Worm (Caenorhabditis elegans): Measurements from ENCODE around the gene pcdr-1.

Gene pcdr-1

DNA sequence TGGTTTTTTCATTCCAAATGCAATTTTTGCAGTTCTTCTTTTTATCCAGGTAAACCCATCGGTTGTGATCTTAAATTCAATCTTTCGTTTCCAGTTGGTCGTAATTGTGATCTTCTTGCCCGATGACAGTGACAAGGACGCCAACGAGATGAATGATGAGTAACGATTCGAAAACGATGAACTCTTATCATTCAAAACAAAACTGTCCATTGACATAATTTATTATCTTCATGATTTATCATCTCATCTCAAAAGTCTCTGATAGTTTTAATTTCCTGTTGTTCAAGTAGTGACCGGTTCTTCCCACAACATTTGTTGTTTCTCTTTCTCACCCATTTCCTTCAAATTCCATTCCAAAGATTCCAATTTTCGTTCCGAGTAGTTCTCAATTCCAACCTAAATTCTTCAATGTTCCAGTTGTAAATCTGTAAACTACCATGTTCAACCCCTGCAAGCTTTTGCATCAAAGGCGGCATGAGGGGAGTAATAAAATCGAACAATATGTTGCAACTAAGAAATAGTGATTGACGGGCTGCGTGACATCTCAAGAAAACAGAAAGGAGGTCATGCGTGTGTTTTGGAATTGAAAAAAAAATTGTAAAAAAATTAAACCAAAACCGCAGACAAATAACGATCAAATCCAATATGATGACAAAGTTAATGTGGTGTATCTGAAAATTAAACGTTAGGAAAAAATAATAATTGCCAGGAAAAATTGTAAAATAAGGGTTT is 40.3 kb upstream of the pcdr-1 start:
- no peak for TF ChIP-seq mxl-1 (tag; optimal IDR thresholded peaks at IDR 0.05)
- no peak for TF ChIP-seq F39B2.1 (GFP tag; IDR thresholded peaks at IDR 0.05)
- TF ChIP-seq madf-8 (GFP tag; conservative IDR thresholded peaks at IDR 0.05), result no peak
- no peak for TF ChIP-seq nhr-179 (tag; optimal IDR thresholded peaks at IDR 0.05)
- TF ChIP-seq ztf-25 (GFP tag; IDR thresholded peaks at IDR 0.05), result no peak
- TF ChIP-seq lin-40 (tag; optimal IDR thresholded peaks at IDR 0.05), result no peak
- TF ChIP-seq Y56A3A.18 (GFP tag; IDR thresholded peaks at IDR 0.05), result no peak
- no peak for TF ChIP-seq B0019.2 (GFP tag; conservative IDR thresholded peaks at IDR 0.05)
- no peak for TF ChIP-seq madf-6 (GFP tag; IDR thresholded peaks at IDR 0.05)
- TF ChIP-seq hrde-1 (tag; optimal IDR thresholded peaks at IDR 0.05; ENCODE audit: borderline replicate concordance), result no peak
- TF ChIP-seq B0035.1 (tag; optimal IDR thresholded peaks at IDR 0.05), result no peak
- TF ChIP-seq bed-2 (GFP tag; IDR thresholded peaks at IDR 0.05), result no peak
- TF ChIP-seq xnd-1 (tag; optimal IDR thresholded peaks at IDR 0.05), result no peak
- TF ChIP-seq Y67H2A.10 (GFP tag; conservative IDR thresholded peaks at IDR 0.05), result no peak
- TF ChIP-seq B0336.3 (GFP tag; IDR thresholded peaks at IDR 0.05), result no peak
- no peak for TF ChIP-seq Y53G8AR.9 (GFP tag; conservative IDR thresholded peaks at IDR 0.05)
- no peak for TF ChIP-seq ceh-27 (GFP tag; optimal IDR thresholded peaks at IDR 0.05)
- TF ChIP-seq atf-7 (tag; optimal IDR thresholded peaks at IDR 0.05), result no peak
- no peak for TF ChIP-seq sea-2 (GFP tag; IDR thresholded peaks at IDR 0.05)
- TF ChIP-seq ztf-26 (tag; optimal IDR thresholded peaks at IDR 0.05), result no peak

DNA sequence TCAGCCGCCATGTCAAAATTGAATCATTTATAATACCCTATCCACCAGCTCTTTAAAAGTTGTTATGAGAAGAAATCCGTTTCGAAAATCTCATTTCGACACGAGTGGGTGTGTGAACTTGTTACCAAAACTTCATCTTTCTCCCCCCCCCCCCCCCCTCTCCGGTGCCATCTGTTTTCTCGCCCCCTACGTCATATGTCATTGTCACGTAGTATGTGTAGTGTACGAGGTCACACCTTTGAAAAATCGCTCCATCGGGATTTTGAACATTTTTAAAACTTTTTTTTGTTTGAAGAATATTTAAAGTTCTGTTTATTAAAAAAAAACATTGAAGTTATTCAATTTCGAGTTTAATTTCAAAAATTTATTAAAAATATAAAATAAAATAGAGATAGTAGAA is 38.7 kb upstream of the pcdr-1 start:
- TF ChIP-seq bed-1 (GFP tag; IDR thresholded peaks at IDR 0.05), result no peak
- TF ChIP-seq ceh-100 (GFP tag; IDR thresholded peaks at IDR 0.05), result no peak
- TF ChIP-seq madf-3 (GFP tag; IDR thresholded peaks at IDR 0.05), result no peak
- no peak for TF ChIP-seq ztf-18 (tag; optimal IDR thresholded peaks at IDR 0.05)
- TF ChIP-seq efl-1 (GFP tag; optimal IDR thresholded peaks at IDR 0.05), result no peak
- no peak for TF ChIP-seq him-1 (tag; optimal IDR thresholded peaks at IDR 0.05)
- no peak for TF ChIP-seq ZK185.1 (tag; optimal IDR thresholded peaks at IDR 0.05; ENCODE audit: poor library complexity, severe bottlenecking)
- TF ChIP-seq T07F8.4 (tag; optimal IDR thresholded peaks at IDR 0.05), result no peak
- TF ChIP-seq repo-1 (tag; optimal IDR thresholded peaks at IDR 0.05), result no peak
- TF ChIP-seq Y53F4B.3 (GFP tag; IDR thresholded peaks at IDR 0.05), result no peak
- no peak for TF ChIP-seq pha-4 (tag; optimal IDR thresholded peaks at IDR 0.05)
- TF ChIP-seq ccch-3 (GFP tag; optimal IDR thresholded peaks at IDR 0.05), result no peak
- no peak for TF ChIP-seq atf-7 (tag; optimal IDR thresholded peaks at IDR 0.05)
- TF ChIP-seq nhr-80 (tag; optimal IDR thresholded peaks at IDR 0.05), result no peak
- no peak for TF ChIP-seq F57A8.1 (GFP tag; optimal IDR thresholded peaks at IDR 0.05)
- no peak for TF ChIP-seq aptf-2 (GFP tag; conservative IDR thresholded peaks at IDR 0.05)

DNA sequence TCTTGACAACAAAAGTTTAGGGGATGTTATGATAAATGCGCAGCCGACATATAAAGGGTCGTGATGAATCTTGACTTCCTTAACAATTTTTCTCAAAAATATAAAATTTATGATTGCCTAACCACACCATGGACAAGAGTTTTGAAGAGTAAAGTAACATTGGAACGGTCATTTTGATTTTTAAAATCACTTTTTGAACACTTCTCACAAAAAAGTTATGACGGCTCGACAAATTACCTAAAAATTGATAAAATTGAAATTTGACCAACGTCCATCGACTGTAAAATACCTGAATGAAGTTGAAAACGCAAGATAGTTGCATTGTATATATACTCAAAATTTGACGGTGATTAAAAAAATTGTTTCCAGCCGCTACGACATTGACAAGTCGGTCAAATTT is 37.6 kb upstream of the pcdr-1 start:
- TF ChIP-seq ztf-22 (GFP tag; optimal IDR thresholded peaks at IDR 0.05) (no peak), ets-4 (GFP tag; optimal IDR thresholded peaks at IDR 0.05) (no peak), cebp-2 (GFP tag; IDR thresholded peaks at IDR 0.05) (no peak), snpc-3.4 (tag; optimal IDR thresholded peaks at IDR 0.05) (no peak), sea-2 (GFP tag; IDR thresholded peaks at IDR 0.05) (no peak), Y53F4B.3 (GFP tag; IDR thresholded peaks at IDR 0.05) (no peak), F55B11.4 (tag; optimal IDR thresholded peaks at IDR 0.05; ENCODE audit: borderline replicate concordance, insufficient read depth) (no peak), nhr-27 (tag; optimal IDR thresholded peaks at IDR 0.05) (no peak), egl-44 (GFP tag; IDR thresholded peaks at IDR 0.05) (no peak), aptf-3 (GFP tag; IDR thresholded peaks at IDR 0.05) (no peak), snpc-1.1 (tag; optimal IDR thresholded peaks at IDR 0.05; ENCODE audit: insufficient read depth) (no peak), lin-35 (GFP tag; optimal IDR thresholded peaks at IDR 0.05) (no peak), rec-8 (tag; optimal IDR thresholded peaks at IDR 0.05) (no peak)
